Fruit fly (Drosophila melanogaster) whole organism, embryonic: ENCODE data around the gene Bem46.

Source experiments
- Ada2b ChIP-seq: fragments of 200-800 bp; sonication (Bioruptor generic); IDR thresholded peaks from 2 replicates; pipeline ENCODE4 v1.3.6; 2022; ENCODE audit warnings: missing biosample characterization, missing genetic modification characterization
- B-H1 ChIP-seq: fragments of 200-800 bp; sonication (Bioruptor generic); IDR thresholded peaks from 3 replicates; pipeline ENCODE4 v1.3.6; 2022; ENCODE audit warnings: missing biosample characterization, missing genetic modification characterization
- CG1024 ChIP-seq: fragments of 200-800 bp; sonication (Bioruptor generic); IDR thresholded peaks from 2 replicates; pipeline ENCODE4 v1.3.6; 2022; ENCODE audit warnings: missing biosample characterization, missing genetic modification characterization
- CG10267 ChIP-seq: fragments of 200-800 bp; sonication (Bioruptor generic); optimal IDR thresholded peaks from 2 replicates; lab custom pipeline; 2018; ENCODE audit warnings: missing biosample characterization, mild to moderate bottlenecking, missing genetic modification characterization, moderate library complexity
- CG14014 ChIP-seq: fragments of 200-800 bp; sonication (Bioruptor generic); IDR thresholded peaks from 2 replicates; pipeline ENCODE4 v1.3.6; 2022; ENCODE audit warnings: missing biosample characterization, missing genetic modification characterization
- CG14441 ChIP-seq: fragments of 200-800 bp; sonication (Bioruptor generic); IDR thresholded peaks from 2 replicates; pipeline ENCODE4 v1.3.6; 2022; ENCODE audit warnings: missing biosample characterization, missing genetic modification characterization
- CG15514 ChIP-seq: fragments of 200-800 bp; sonication (Bioruptor generic); optimal IDR thresholded peaks from 3 replicates; lab custom pipeline; 2017; ENCODE audit warnings: missing biosample characterization, missing genetic modification characterization, mild to moderate bottlenecking, moderate library complexity, missing genetic modification reagents
- CG1647 ChIP-seq: fragments of 200-800 bp; sonication (Bioruptor generic); optimal IDR thresholded peaks from 3 replicates; lab custom pipeline; 2016; ENCODE audit warnings: missing biosample characterization, missing genetic modification characterization
- CG17361 ChIP-seq: fragments of 200-800 bp; sonication (Bioruptor generic); IDR thresholded peaks from 3 replicates; pipeline ENCODE4 v1.3.6; 2022; ENCODE audit warnings: missing biosample characterization, missing genetic modification characterization
- CG18764 ChIP-seq: fragments of 200-800 bp; sonication (Bioruptor generic); optimal IDR thresholded peaks from 3 replicates; lab custom pipeline; 2016; ENCODE audit warnings: missing biosample characterization, missing genetic modification characterization
- CG2712 ChIP-seq: fragments of 200-800 bp; optimal IDR thresholded peaks from 3 replicates; lab custom pipeline; 2019; ENCODE audit warnings: missing biosample characterization, mild to moderate bottlenecking, missing genetic modification characterization, moderate library complexity
- CG30431 ChIP-seq: fragments of 200-800 bp; sonication (Bioruptor generic); optimal IDR thresholded peaks from 2 replicates; lab custom pipeline; 2017; ENCODE audit warnings: missing biosample characterization, missing genetic modification characterization
- CG31441 ChIP-seq: fragments of 200-800 bp; sonication (Bioruptor generic); IDR thresholded peaks from 2 replicates; pipeline ENCODE4 v1.3.6; 2022; ENCODE audit warnings: missing biosample characterization, missing genetic modification characterization
- CG34422 ChIP-seq: fragments of 200-800 bp; sonication (Bioruptor generic); IDR thresholded peaks from 3 replicates; pipeline ENCODE4 v1.3.6; 2022; ENCODE audit warnings: missing biosample characterization, missing genetic modification characterization
- CG3847 ChIP-seq: fragments of 200-800 bp; sonication (Bioruptor generic); IDR thresholded peaks from 2 replicates; pipeline ENCODE4 v1.3.6; 2022; ENCODE audit warnings: missing biosample characterization, missing genetic modification characterization
- CG4282 ChIP-seq: fragments of 200-800 bp; sonication (Bioruptor generic); optimal IDR thresholded peaks from 2 replicates; lab custom pipeline; 2016; ENCODE audit warnings: missing biosample characterization, missing genetic modification characterization
- CG8388 ChIP-seq: fragments of 200-800 bp; sonication (Bioruptor generic); optimal IDR thresholded peaks from 2 replicates; lab custom pipeline; 2019; ENCODE audit warnings: missing biosample characterization, mild to moderate bottlenecking, missing genetic modification characterization, moderate library complexity
- Dek ChIP-seq: fragments of 200-800 bp; sonication (Bioruptor generic); optimal IDR thresholded peaks from 3 replicates; lab custom pipeline; 2019; ENCODE audit warnings: missing biosample characterization, mild to moderate bottlenecking, missing genetic modification characterization, moderate library complexity
- Drgx ChIP-seq: fragments of 200-800 bp; sonication (Bioruptor generic); IDR thresholded peaks from 2 replicates; pipeline ENCODE4 v1.3.6; 2022; ENCODE audit warnings: missing biosample characterization, missing genetic modification characterization
- Eip74EF ChIP-seq, 2 experiments: fragments of 200-800 bp in 1 of 2; fragments of >200 bp in 1 of 2; sonication (Bioruptor generic) in 1 of 2; optimal IDR thresholded peaks; 2 replicates each; lab custom pipeline; 2017 to 2019; ENCODE audit warnings: missing biosample characterization in 2 of 2, missing genetic modification characterization in 2 of 2, mild to moderate bottlenecking in 1 of 2, moderate library complexity in 1 of 2
- Ets65A ChIP-seq: fragments of 200-800 bp; sonication (Bioruptor generic); peaks from one replicate; lab custom pipeline; 2016; ENCODE audit warnings: missing biosample characterization, missing genetic modification characterization
- HLH4C ChIP-seq: fragments of 200-800 bp; sonication (Bioruptor generic); IDR thresholded peaks from 3 replicates; pipeline ENCODE4 v1.3.6; 2022; ENCODE audit warnings: missing biosample characterization, missing genetic modification characterization; ENCODE audit not compliant: partially characterized antibody
- Hr39 ChIP-seq: fragments of >200 bp; optimal IDR thresholded peaks from 2 replicates; lab custom pipeline; 2017
- Med ChIP-seq: fragments of 200-800 bp; sonication (Bioruptor generic); peaks from one replicate; lab custom pipeline; 2016; ENCODE audit warnings: missing biosample characterization, missing genetic modification characterization, mild to moderate bottlenecking, inconsistent platforms, moderate library complexity
- NK7.1 ChIP-seq: fragments of 200-800 bp; sonication (Bioruptor generic); optimal IDR thresholded peaks from 3 replicates; lab custom pipeline; 2016; ENCODE audit warnings: missing biosample characterization, missing genetic modification characterization
- NfI ChIP-seq: fragments of 200-800 bp; sonication (Bioruptor generic); optimal IDR thresholded peaks from 3 replicates; lab custom pipeline; 2018; ENCODE audit warnings: missing biosample characterization, mild to moderate bottlenecking, missing genetic modification characterization, moderate library complexity
- PHDP ChIP-seq: fragments of 200-800 bp; sonication (Bioruptor generic); optimal IDR thresholded peaks from 3 replicates; lab custom pipeline; 2018; ENCODE audit warnings: missing biosample characterization, mild to moderate bottlenecking, missing genetic modification characterization, moderate library complexity
- Rfx ChIP-seq: fragments of 200-800 bp; sonication (Bioruptor generic); IDR thresholded peaks from 2 replicates; pipeline ENCODE4 v1.3.6; 2022; ENCODE audit warnings: missing biosample characterization, missing genetic modification characterization
- Xrp1 ChIP-seq: fragments of 200-800 bp; sonication (Bioruptor generic); IDR thresholded peaks from 2 replicates; pipeline ENCODE4 v1.3.6; 2022; ENCODE audit warnings: missing biosample characterization, missing genetic modification characterization
- ap ChIP-seq: fragments of 200-800 bp; sonication (Bioruptor generic); IDR thresholded peaks from 2 replicates; pipeline ENCODE4 v1.3.6; 2022; ENCODE audit warnings: missing biosample characterization, missing genetic modification characterization
- az2 ChIP-seq: fragments of 200-800 bp; sonication (Bioruptor generic); optimal IDR thresholded peaks from 3 replicates; lab custom pipeline; 2016; ENCODE audit warnings: missing biosample characterization, missing genetic modification characterization
- bsh ChIP-seq, 2 experiments: fragments of 200-800 bp; sonication (Bioruptor generic); optimal IDR thresholded peaks; 2 replicates each; lab custom pipeline; 2017 to 2018; ENCODE audit warnings: mild to moderate bottlenecking in 2 of 2, missing biosample characterization in 2 of 2, missing genetic modification characterization in 2 of 2, moderate library complexity in 1 of 2
- fd3F ChIP-seq: fragments of 200-800 bp; sonication (Bioruptor generic); optimal IDR thresholded peaks from 2 replicates; lab custom pipeline; 2018; ENCODE audit warnings: missing biosample characterization, mild to moderate bottlenecking, missing genetic modification characterization, moderate library complexity
- fd96Cb ChIP-seq: fragments of 200-800 bp; sonication (Bioruptor generic); optimal IDR thresholded peaks from 2 replicates; lab custom pipeline; 2018; ENCODE audit warnings: missing biosample characterization, mild to moderate bottlenecking, missing genetic modification characterization, moderate library complexity
- fru ChIP-seq: fragments of >200 bp; optimal IDR thresholded peaks from 2 replicates; lab custom pipeline; 2017
- gce ChIP-seq: fragments of 200-800 bp; sonication (Bioruptor generic); IDR thresholded peaks from 3 replicates; pipeline ENCODE4 v1.3.6; 2022; ENCODE audit warnings: missing biosample characterization, missing genetic modification characterization
- ken ChIP-seq: fragments of 200-800 bp; sonication (Bioruptor generic); IDR thresholded peaks from 3 replicates; pipeline ENCODE4 v1.3.6; 2022; ENCODE audit warnings: missing biosample characterization, missing genetic modification characterization
- lilli ChIP-seq: fragments of 200-800 bp; sonication (Bioruptor generic); optimal IDR thresholded peaks from 3 replicates; lab custom pipeline; 2016; ENCODE audit warnings: missing biosample characterization, missing genetic modification characterization
- lmd ChIP-seq: fragments of 200-800 bp; sonication (Bioruptor generic); IDR thresholded peaks from 2 replicates; pipeline ENCODE4 v1.3.6; 2022; ENCODE audit warnings: missing biosample characterization, missing genetic modification characterization
- nmo ChIP-seq: fragments of 200-800 bp; sonication (Bioruptor generic); optimal IDR thresholded peaks from 2 replicates; lab custom pipeline; 2018; ENCODE audit warnings: missing biosample characterization, mild to moderate bottlenecking, missing genetic modification characterization, moderate library complexity
- org-1 ChIP-seq: fragments of 200-800 bp; sonication (Bioruptor generic); optimal IDR thresholded peaks from 2 replicates; lab custom pipeline; 2017; ENCODE audit warnings: missing biosample characterization, missing genetic modification characterization
- p53 ChIP-seq: fragments of 200-800 bp; sonication (Bioruptor generic); optimal IDR thresholded peaks from 2 replicates; lab custom pipeline; 2016; ENCODE audit warnings: missing biosample characterization, missing genetic modification characterization
- phol ChIP-seq: fragments of 200-800 bp; sonication (Bioruptor generic); optimal IDR thresholded peaks from 3 replicates; lab custom pipeline; 2018; ENCODE audit warnings: missing biosample characterization, mild to moderate bottlenecking, missing genetic modification characterization, moderate library complexity
- pnt ChIP-seq: fragments of 200-800 bp; sonication (Bioruptor generic); optimal IDR thresholded peaks from 3 replicates; lab custom pipeline; 2016; ENCODE audit warnings: missing biosample characterization, missing genetic modification characterization
- seq ChIP-seq: fragments of 200-800 bp; sonication (Bioruptor generic); IDR thresholded peaks from 2 replicates; pipeline ENCODE4 v1.3.6; 2022; ENCODE audit warnings: missing biosample characterization, missing genetic modification characterization
- stwl ChIP-seq: fragments of 200-800 bp; sonication (Bioruptor generic); optimal IDR thresholded peaks from 3 replicates; lab custom pipeline; 2018; ENCODE audit warnings: missing biosample characterization, mild to moderate bottlenecking, missing genetic modification characterization, moderate library complexity
- tap ChIP-seq: fragments of 200-800 bp; optimal IDR thresholded peaks from 3 replicates; lab custom pipeline; 2019; ENCODE audit warnings: missing biosample characterization, mild to moderate bottlenecking, missing genetic modification characterization, moderate library complexity
- tup ChIP-seq: fragments of 200-800 bp; sonication (Bioruptor generic); optimal IDR thresholded peaks from 2 replicates; lab custom pipeline; 2016; ENCODE audit warnings: missing biosample characterization, mild to moderate bottlenecking, missing genetic modification characterization, moderate library complexity
- vnd ChIP-seq: fragments of 200-800 bp; sonication (Bioruptor generic); IDR thresholded peaks from 3 replicates; pipeline ENCODE4 v1.3.6; 2022; ENCODE audit warnings: missing biosample characterization, missing genetic modification characterization; ENCODE audit not compliant: partially characterized antibody
- zen ChIP-seq: fragments of 200-800 bp; sonication (Bioruptor generic); optimal IDR thresholded peaks from 3 replicates; lab custom pipeline; 2018; ENCODE audit warnings: missing biosample characterization, mild to moderate bottlenecking, missing genetic modification characterization, moderate library complexity
- zfh1 ChIP-seq: fragments of 200-800 bp; sonication (Bioruptor generic); IDR thresholded peaks from 3 replicates; pipeline ENCODE4 v1.3.6; 2022; ENCODE audit warnings: missing biosample characterization, missing genetic modification characterization

Bem46 gene

dm6 chr2L:3011484-3011883 is 23.6 kb downstream of the Bem46 start (continued):
- TF ChIP-seq bsh (GFP tag; optimal IDR thresholded peaks at IDR 0.05; lab: Kevin White, UChicago) (peak in 1 of 2 experiments; percentile 17), NK7.1 (no peak), PHDP (tag; lab: Kevin White, UChicago) (no peak), vnd (GFP tag; lab: Robert Waterston, UW) (no peak), tap (tag; lab: Kevin White, UChicago) (no peak), p53 (GFP tag; lab: Kevin White, UChicago) (no peak), stwl (no peak), NfI (no peak), zen (no peak), Xrp1 (GFP tag; lab: Robert Waterston, UW) (0 out of 2 replicates have a peak, but pooled peaks have one; percentile 18), CG1024 (GFP tag; lab: Robert Waterston, UW) (no peak), B-H1 (no peak), CG3847 (GFP tag; lab: Robert Waterston, UW) (no peak), HLH4C (GFP tag; lab: Robert Waterston, UW) (no peak), Hr39 (lab: Kevin White, UChicago) (no peak), fd3F (no peak), org-1 (GFP tag; lab: Kevin White, UChicago) (no peak)

- peak; percentile 76 for TF ChIP-seq Drgx (GFP tag; lab: Robert Waterston, UW)
- no peak for TF ChIP-seq Dek (tag; lab: Kevin White, UChicago)
- TF ChIP-seq Ets65A (GFP tag; lab: Kevin White, UChicago): peak; percentile 41
- no peak for TF ChIP-seq CG34422
- TF ChIP-seq Ada2b (GFP tag; lab: Robert Waterston, UW): 0 out of 2 replicates have a peak, but pooled peaks have one; percentile 9
- no peak for TF ChIP-seq CG18764 (GFP tag; lab: Kevin White, UChicago)
- peak; percentile 13 for TF ChIP-seq az2 (GFP tag; lab: Kevin White, UChicago)
- TF ChIP-seq CG4282 (GFP tag; lab: Kevin White, UChicago): no peak
- TF ChIP-seq fd96Cb (tag; lab: Kevin White, UChicago): peak; percentile 32
- no peak for TF ChIP-seq CG15514 (GFP tag; lab: Kevin White, UChicago)
- peak; percentile 7 for TF ChIP-seq CG1647 (GFP tag; lab: Kevin White, UChicago)
- TF ChIP-seq lilli: peak; percentile 9
- TF ChIP-seq ken (GFP tag; lab: Robert Waterston, UW): peak; percentile 38; the same call in 1 of the 3 replicates
- no peak for TF ChIP-seq fru (lab: Kevin White, UChicago)
- TF ChIP-seq Med (GFP tag; lab: Kevin White, UChicago): peak; percentile 21
- no peak for TF ChIP-seq pnt
- peak; percentile 13 for TF ChIP-seq CG10267 (tag; lab: Kevin White, UChicago)
- TF ChIP-seq lmd: peak; percentile 44; the same call in 1 of the 2 replicates
- TF ChIP-seq phol: peak; percentile 47
- TF ChIP-seq Eip74EF (GFP tag; optimal IDR thresholded peaks at IDR 0.05; lab: Kevin White, UChicago): no peak
- peak; percentile 45 for TF ChIP-seq CG31441 (GFP tag; lab: Robert Waterston, UW)
- TF ChIP-seq tup (GFP tag; lab: Kevin White, UChicago): peak; percentile 26
- 0 out of 2 replicates have a peak, but pooled peaks have one; percentile 33 for TF ChIP-seq ap (GFP tag; lab: Robert Waterston, UW)
- TF ChIP-seq gce: 0 out of 3 replicates have a peak, but pooled peaks have one; percentile 29
- peak; percentile 29 for TF ChIP-seq CG8388 (GFP tag; lab: Kevin White, UChicago)
- TF ChIP-seq seq: no peak
- 0 out of 3 replicates have a peak, but pooled peaks have one; percentile 36 for TF ChIP-seq CG17361
- TF ChIP-seq zen: no peak
- peak; percentile 18 for TF ChIP-seq CG30431 (GFP tag; lab: Kevin White, UChicago)
- TF ChIP-seq CG14441 (GFP tag; lab: Robert Waterston, UW): peak; percentile 23; the same call in 1 of the 2 replicates
- peak; percentile 47 for TF ChIP-seq Rfx (GFP tag; lab: Robert Waterston, UW)
- peak; percentile 68 for TF ChIP-seq zfh1
- TF ChIP-seq CG2712 (tag; lab: Kevin White, UChicago): peak; percentile 53
- TF ChIP-seq CG14014 (GFP tag; lab: Robert Waterston, UW): 0 out of 2 replicates have a peak, but pooled peaks have one; percentile 10
- peak; percentile 33 for TF ChIP-seq nmo (GFP tag; lab: Kevin White, UChicago)
Measured at dm6 chr2L:3012780-3013179, 24.9 kb downstream of the Bem46 start.
